Worm (Caenorhabditis elegans): ENCODE data around the gene F35E8.6.

ce11 chrV:15913714-15914113 is 1.8 kb downstream of the F35E8.6 start, which contains the start of gene F35E8.7:
- TF ChIP-seq W03F9.2 (tag; optimal IDR thresholded peaks at IDR 0.05) (no peak), dao-5 (tag; optimal IDR thresholded peaks at IDR 0.05) (no peak)

Measured in whole organism, L4/young adult.